Worm (Caenorhabditis elegans) whole organism, dauer: Measurements from ENCODE around the gene Y116A8C.43.
"Not testable (repeated sequence)": the region's sequence is repeated elsewhere in the genome, so short reads cannot be mapped to it uniquely, and the experiment has no call there.

ENCODE experiments used
- unc-62 ChIP-seq: sonication (generic microtip); optimal IDR thresholded peaks from 2 replicates; lab custom pipeline; 2017; ENCODE audit warnings: missing biosample characterization, missing genetic modification reagents, missing genetic modification characterization

The Y116A8C.43 gene

ce11 chrIV:17088849-17089248 lies at the start of gene Y116A8C.43:
Y116A8C.43 (plus strand) TSS chrIV:17088851.
- TF ChIP-seq unc-62 (GFP tag; lab: Kevin White, UChicago) = no peak

- TF ChIP-seq unc-62 (GFP tag; lab: Kevin White, UChicago) = no peak
Measured at ce11 chrIV:17039545-17039944, 49.1 kb upstream of the Y116A8C.43 start, which contains the start of gene Y116A8C.19. Y116A8C.19 (minus strand) TSS chrIV:17039645.

ce11 chrIV:17040618-17041017 lies 48.0 kb upstream of the Y116A8C.43 start, which contains the start of gene Y116A8C.20:
Y116A8C.20 (plus strand) TSS chrIV:17040918.
- no peak for TF ChIP-seq unc-62 (GFP tag; lab: Kevin White, UChicago)

ce11 chrIV:17045691-17046090 lies 43.0 kb upstream of the Y116A8C.43 start, which contains the start of gene clec-195:
clec-195 (minus strand) TSS chrIV:17045791.
- no peak for TF ChIP-seq unc-62 (GFP tag; lab: Kevin White, UChicago)

DNA sequence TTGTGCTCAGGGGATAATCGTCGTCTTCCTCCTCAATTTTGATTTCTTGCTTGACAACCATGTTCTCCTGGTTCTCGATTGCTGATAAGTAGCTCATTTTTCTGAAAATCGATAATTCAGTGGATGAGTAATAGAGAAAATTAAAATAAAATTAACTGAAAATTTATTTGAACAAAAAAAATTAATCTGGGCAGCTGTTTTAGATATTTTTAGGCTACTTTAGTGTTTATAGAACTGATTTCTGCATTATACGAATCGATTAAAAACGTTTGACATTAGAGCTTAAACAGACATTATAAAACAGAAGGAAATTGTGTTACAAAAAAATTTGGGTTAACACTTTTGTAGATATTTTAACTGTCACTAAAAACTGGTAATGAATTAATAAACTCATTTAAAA lies 40.4 kb upstream of the Y116A8C.43 start, which contains the start of gene athp-3:
Gene athp-3 (minus strand): TSS at position 101 of the 400 bp plus-strand sequence.
- TF ChIP-seq unc-62 (GFP tag; lab: Kevin White, UChicago) = no peak

- no peak for TF ChIP-seq unc-62 (GFP tag; lab: Kevin White, UChicago)
Measured at ce11 chrIV:17053261-17053660, 35.4 kb upstream of the Y116A8C.43 start, which contains the start of gene Y116A8C.23. Y116A8C.23 (plus strand) TSS chrIV:17053561.

ce11 chrIV:17058036-17058435 lies 30.6 kb upstream of the Y116A8C.43 start, which contains the start of gene Y116A8C.44:
Y116A8C.44 (minus strand) TSS chrIV:17058136.
- no peak for TF ChIP-seq unc-62 (GFP tag; lab: Kevin White, UChicago)

ce11 chrIV:17063700-17064099 lies 25.0 kb upstream of the Y116A8C.43 start, which contains the start of gene Y116A8C.467:
Y116A8C.467 (minus strand) TSS chrIV:17063800.
- not testable (repeated sequence) for TF ChIP-seq unc-62 (GFP tag; lab: Kevin White, UChicago)

DNA sequence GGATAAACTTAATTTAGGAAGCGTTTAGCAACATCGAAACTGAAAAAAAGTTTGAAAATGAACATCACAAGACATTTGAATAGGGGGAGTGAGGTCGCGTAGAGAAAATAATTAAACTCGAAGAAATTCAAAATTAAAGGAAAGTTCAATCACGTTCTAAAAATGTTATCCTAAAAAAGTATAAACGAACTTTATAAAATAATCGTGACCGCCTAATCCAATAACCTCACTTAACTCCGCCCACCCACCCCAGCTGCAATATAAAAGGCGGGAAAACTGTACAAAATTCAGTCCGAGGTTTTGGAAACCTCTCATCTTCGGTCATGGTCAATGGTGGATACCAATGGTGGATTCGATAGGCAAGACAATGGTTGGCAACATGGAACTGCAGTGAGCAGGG lies 23.7 kb upstream of the Y116A8C.43 start, which contains the start of gene Y116A8C.465:
Gene Y116A8C.465 (plus strand): TSS at position 301 of the 400 bp plus-strand sequence.
- TF ChIP-seq unc-62 (GFP tag; lab: Kevin White, UChicago) = not testable (repeated sequence)

DNA sequence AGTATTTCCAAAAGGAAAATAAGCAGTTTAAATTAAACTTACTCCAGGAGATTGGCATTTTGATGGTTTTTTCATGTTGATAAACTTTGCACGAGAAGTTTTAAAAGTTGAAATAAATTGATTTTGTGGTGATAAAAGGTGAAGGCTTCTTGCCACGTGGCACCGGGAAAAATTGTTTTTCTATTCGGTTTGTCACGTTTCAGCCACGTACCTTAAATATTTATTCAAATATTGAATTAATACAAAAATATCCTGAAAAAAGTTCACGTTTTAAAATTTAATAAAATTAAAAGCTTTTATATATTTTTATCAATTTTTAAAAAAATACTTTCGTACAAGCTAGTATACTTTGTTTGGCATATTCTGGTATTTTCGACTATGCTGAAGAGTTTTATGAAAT lies 17.9 kb upstream of the Y116A8C.43 start, which contains the start of gene Y116A8C.24:
Gene Y116A8C.24 (minus strand): TSS at position 101 of the 400 bp plus-strand sequence.
- TF ChIP-seq unc-62 (GFP tag; lab: Kevin White, UChicago) = not testable (repeated sequence)

DNA sequence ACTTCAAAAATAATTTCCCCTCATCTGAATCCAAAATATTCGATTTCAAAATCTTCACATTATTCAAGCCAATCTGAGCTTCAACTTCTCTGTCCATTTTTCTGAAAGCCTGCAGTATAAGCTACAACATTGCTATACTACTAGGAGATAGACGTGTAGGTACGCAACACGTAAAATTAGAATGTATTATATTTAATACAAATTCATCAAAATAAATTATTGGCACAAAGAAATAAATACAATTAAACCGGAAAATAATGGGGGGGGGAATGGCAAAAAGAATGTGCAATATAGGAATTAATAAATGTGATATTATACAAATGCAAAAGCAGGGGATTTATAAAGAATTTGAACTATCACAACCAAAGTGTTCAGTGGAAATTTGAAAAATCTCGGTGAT lies 10.0 kb upstream of the Y116A8C.43 start, which contains the start of gene Y116A8C.25:
Gene Y116A8C.25 (minus strand): TSS at position 101 of the 400 bp plus-strand sequence.
- no peak for TF ChIP-seq unc-62 (GFP tag; lab: Kevin White, UChicago)

DNA sequence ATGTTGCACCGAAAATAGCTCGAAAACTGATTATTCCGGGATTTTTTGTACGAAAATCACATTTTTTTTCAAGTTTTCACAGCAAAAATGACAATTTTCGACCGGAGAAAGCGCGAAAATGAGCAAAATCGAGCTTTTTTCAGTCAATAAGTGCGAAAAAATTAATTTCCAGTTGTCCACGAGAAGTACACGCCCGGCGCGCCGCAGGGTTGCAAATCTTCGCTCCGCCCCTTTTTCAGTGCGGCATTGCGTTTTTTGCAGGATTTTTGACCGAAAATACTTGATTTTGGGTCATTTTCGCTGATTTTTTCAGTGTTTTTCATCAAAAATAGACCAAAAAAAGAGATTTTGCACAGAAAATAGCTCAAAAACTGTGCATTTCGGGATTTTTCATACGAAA lies 4.3 kb upstream of the Y116A8C.43 start:
- no peak for TF ChIP-seq unc-62 (GFP tag; lab: Kevin White, UChicago)

DNA sequence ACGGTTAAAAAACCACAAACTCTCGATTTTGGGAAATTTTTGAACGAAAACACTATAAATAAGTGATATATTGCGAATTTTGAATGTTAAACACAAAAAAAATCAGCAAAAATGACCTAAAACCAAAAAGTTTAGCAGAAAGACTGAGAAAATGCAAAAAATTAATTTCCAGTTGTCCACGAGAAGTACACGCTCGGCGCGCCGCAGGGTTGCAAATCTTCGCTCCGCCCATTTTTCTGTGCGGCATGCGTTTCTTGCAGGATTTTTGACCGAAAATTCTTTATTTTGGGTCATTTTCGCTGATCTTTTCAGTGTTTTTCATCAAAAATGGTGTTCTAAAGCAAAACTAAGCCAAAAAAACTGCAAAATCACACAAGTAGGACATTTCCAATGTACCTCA lies 3.8 kb upstream of the Y116A8C.43 start:
- TF ChIP-seq unc-62 (GFP tag; lab: Kevin White, UChicago) = no peak

- TF ChIP-seq unc-62 (GFP tag; lab: Kevin White, UChicago) = no peak
Measured at ce11 chrIV:17087384-17088099, 1.1 kb upstream of the Y116A8C.43 start, which contains the start of the genes snx-13 and snr-1. snx-13 (minus strand) TSS chrIV:17087438. snr-1 (plus strand) TSS chrIV:17088049.

DNA sequence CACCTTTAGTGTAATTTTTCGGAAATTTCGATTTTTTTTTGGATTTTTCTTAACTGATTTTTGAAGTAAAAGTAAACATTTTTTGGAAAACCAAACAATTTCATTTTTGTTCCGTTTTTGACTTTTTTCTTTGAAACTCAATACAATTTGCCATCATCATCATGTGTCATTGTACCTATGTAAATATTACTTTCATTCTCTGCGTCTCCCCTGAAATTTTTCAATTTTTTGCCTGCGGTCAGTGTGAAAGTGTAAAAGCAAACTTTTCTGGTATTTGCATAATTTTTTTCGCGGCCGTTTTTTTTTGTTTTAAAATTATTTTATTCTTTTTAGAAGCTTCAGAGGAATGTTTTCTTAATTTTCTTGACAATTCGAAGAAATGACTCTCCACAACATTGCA lies 5.0 kb downstream of the Y116A8C.43 start, which contains the start of gene Y116A8C.29:
Gene Y116A8C.29 (plus strand): TSS at position 328 of the 400 bp plus-strand sequence.
- TF ChIP-seq unc-62 (GFP tag; lab: Kevin White, UChicago) = no peak

DNA sequence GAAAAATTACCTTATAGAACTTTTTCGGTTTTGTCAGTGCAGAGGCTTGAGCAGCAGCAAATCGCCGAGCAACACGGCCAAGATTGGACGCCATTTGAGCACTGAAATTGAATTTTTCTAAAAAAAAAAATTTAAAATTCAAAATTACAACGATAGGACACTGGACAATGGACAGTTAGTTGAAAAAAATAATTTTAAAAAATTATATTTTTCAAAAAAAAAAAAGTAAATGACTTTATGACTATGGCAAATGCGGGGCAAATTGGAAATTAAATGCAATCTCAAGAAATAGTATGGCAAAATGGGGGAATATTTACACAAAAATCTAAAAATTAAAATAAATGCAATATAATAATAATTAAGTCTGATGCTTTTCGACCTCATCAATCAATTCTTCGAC lies 7.5 kb downstream of the Y116A8C.43 start, which contains the start of gene Y116A8C.27:
Gene Y116A8C.27 (minus strand): TSS at position 101 of the 400 bp plus-strand sequence.
- no peak for TF ChIP-seq unc-62 (GFP tag; lab: Kevin White, UChicago)
